Fruit fly (Drosophila melanogaster): ENCODE results near the gene BBIP1.

Gene BBIP1

DNA sequence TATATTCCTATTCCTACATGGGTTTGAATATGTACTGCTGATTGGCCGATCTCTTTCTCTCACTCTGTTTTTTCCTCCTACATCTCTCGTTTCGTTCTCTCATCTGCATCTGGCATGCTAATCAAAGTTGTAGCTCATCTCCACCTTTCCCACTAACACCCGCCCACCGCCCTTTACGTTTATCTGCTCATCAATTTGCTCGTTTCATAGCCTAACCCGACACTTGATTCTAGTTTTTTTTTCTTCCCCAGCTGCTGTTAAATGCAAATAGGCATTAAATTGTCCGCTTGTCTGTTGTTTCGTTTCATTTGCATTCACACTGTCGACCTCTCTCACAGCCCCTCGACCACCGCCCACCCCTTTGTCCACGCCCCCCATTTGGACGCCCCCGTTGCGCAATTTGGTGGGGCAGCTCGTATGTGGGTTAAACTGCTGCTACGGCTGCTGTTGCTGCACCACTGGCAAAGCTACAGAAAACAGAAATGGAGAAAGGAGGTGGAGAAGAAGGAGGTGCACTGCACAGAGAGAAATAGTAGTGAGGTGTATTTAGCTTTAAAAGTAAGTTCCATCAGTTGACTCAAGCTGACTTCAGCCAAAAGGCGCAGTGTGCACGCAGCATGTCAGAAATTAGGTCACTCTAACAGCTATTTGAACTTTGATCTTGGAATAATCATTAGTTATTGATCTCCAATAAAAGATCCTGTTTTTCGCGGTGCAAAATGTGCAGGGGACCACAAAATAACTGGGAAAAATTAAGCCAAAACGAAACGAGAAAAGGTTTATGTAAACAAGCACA lies 16.5 kb downstream of the BBIP1 start:
- peak; percentile 2 for TF ChIP-seq psq (GFP tag; optimal IDR thresholded peaks at IDR 0.05)
- no peak for TF ChIP-seq rgr (GFP tag; optimal IDR thresholded peaks at IDR 0.05)
- TF ChIP-seq foxo (GFP tag; optimal IDR thresholded peaks at IDR 0.05), result peak in 1 of 2 experiments; percentile 19
- no peak for TF ChIP-seq sage (GFP tag; optimal IDR thresholded peaks at IDR 0.05)

- TF ChIP-seq CG9705 (GFP tag; optimal IDR thresholded peaks at IDR 0.05) (no peak), lola (GFP tag; optimal IDR thresholded peaks at IDR 0.05) (no peak), woc (GFP tag; optimal IDR thresholded peaks at IDR 0.05) (no peak), Hnf4 (GFP tag; optimal IDR thresholded peaks at IDR 0.05) (no peak), Rel (GFP tag; optimal IDR thresholded peaks at IDR 0.05) (no peak), Rel (tag; optimal IDR thresholded peaks at IDR 0.05) (no peak), foxo (GFP tag; optimal IDR thresholded peaks at IDR 0.05) (no peak), sage (GFP tag; optimal IDR thresholded peaks at IDR 0.05) (no peak), Jra (GFP tag; optimal IDR thresholded peaks at IDR 0.05) (no peak)
Observed at dm6 chr3R:9422338-9422737, 18.2 kb downstream of the BBIP1 start.

- TF ChIP-seq Myc (optimal IDR thresholded peaks at IDR 0.05) (no peak), usp (GFP tag; optimal IDR thresholded peaks at IDR 0.05) (no peak), dl (GFP tag; optimal IDR thresholded peaks at IDR 0.05; ENCODE audit: insufficient read depth in 1 of 2, partially characterized antibody in 2 of 2) (no peak), HLH106 (tag; optimal IDR thresholded peaks at IDR 0.05) (no peak), Rel (GFP tag; optimal IDR thresholded peaks at IDR 0.05) (no peak), Rel (tag; optimal IDR thresholded peaks at IDR 0.05) (peak; percentile 31), Hr83 (GFP tag; optimal IDR thresholded peaks at IDR 0.05; ENCODE audit: poor library complexity, severe bottlenecking) (no peak), Dif (GFP tag; optimal IDR thresholded peaks at IDR 0.05; ENCODE audit: partially characterized antibody) (no peak)
Observed at dm6 chr3R:9424061-9424665, 20.0 kb downstream of the BBIP1 start.

DNA sequence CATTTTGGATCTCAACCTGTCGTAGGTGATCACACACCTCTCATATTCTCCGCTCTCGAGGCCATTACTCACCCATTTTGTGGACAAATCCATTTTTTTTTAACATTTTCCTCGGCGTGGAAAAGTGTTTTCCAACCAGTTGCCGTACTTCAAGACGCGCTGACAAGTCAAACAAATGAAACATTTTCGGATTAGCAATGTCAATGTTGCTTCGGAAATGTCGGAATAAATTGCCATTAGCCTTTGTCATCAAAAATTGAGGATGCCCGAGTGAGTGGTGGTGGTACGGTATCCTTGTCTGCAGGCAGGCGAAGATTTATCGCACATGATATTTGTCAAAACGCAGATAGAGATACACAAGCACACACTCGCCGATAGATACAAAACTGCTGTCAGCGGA lies 23.1 kb downstream of the BBIP1 start:
- TF ChIP-seq N (GFP tag; optimal IDR thresholded peaks at IDR 0.05) (no peak), CG32264 (GFP tag; optimal IDR thresholded peaks at IDR 0.05) (no peak), Jra (GFP tag; optimal IDR thresholded peaks at IDR 0.05) (no peak), sage (GFP tag; optimal IDR thresholded peaks at IDR 0.05) (no peak), Myc (optimal IDR thresholded peaks at IDR 0.05) (no peak), GATAd (GFP tag; optimal IDR thresholded peaks at IDR 0.05) (no peak), jim (GFP tag; optimal IDR thresholded peaks at IDR 0.05) (no peak), dmrt93B (GFP tag; optimal IDR thresholded peaks at IDR 0.05) (no peak), foxo (GFP tag; optimal IDR thresholded peaks at IDR 0.05) (no peak), Hnf4 (GFP tag; optimal IDR thresholded peaks at IDR 0.05) (no peak), Dif (GFP tag; optimal IDR thresholded peaks at IDR 0.05; ENCODE audit: partially characterized antibody) (no peak), sv (GFP tag; optimal IDR thresholded peaks at IDR 0.05) (no peak)

dm6 chr3R:9428189-9428699 lies 24.1 kb downstream of the BBIP1 start:
- TF ChIP-seq Rel (GFP tag; optimal IDR thresholded peaks at IDR 0.05) (peak; percentile 40), Rel (tag; optimal IDR thresholded peaks at IDR 0.05) (peak; percentile 18), Dif (GFP tag; optimal IDR thresholded peaks at IDR 0.05; ENCODE audit: partially characterized antibody) (peak; percentile 99), Myc (optimal IDR thresholded peaks at IDR 0.05) (no peak), h (GFP tag; optimal IDR thresholded peaks at IDR 0.05) (peak; percentile 67), Mio (GFP tag; optimal IDR thresholded peaks at IDR 0.05) (no peak), brk (GFP tag; optimal IDR thresholded peaks at IDR 0.05) (peak; percentile 28), tai (GFP tag; optimal IDR thresholded peaks at IDR 0.05) (no peak), CrebA (GFP tag; optimal IDR thresholded peaks at IDR 0.05; ENCODE audit: borderline replicate concordance) (peak; percentile 80), fru (GFP tag; optimal IDR thresholded peaks at IDR 0.05) (peak; percentile 51), Jra (GFP tag; optimal IDR thresholded peaks at IDR 0.05) (no peak), Hnf4 (GFP tag; optimal IDR thresholded peaks at IDR 0.05) (peak; percentile 42), br (GFP tag; optimal IDR thresholded peaks at IDR 0.05) (peak; percentile 24), CG32264 (GFP tag; optimal IDR thresholded peaks at IDR 0.05) (no peak), Dfd (GFP tag; optimal IDR thresholded peaks at IDR 0.05) (no peak), lola (GFP tag; optimal IDR thresholded peaks at IDR 0.05) (no peak), GATAd (GFP tag; optimal IDR thresholded peaks at IDR 0.05) (peak; percentile 2), OdsH (GFP tag; optimal IDR thresholded peaks at IDR 0.05) (peak; percentile 37), Hr83 (GFP tag; optimal IDR thresholded peaks at IDR 0.05; ENCODE audit: poor library complexity, severe bottlenecking) (peak; percentile 45), dl (GFP tag; optimal IDR thresholded peaks at IDR 0.05; ENCODE audit: insufficient read depth in 1 of 2, partially characterized antibody in 2 of 2) (peak; percentile 98 to 99), psq (GFP tag; optimal IDR thresholded peaks at IDR 0.05) (peak; percentile 88), rgr (GFP tag; optimal IDR thresholded peaks at IDR 0.05) (peak; percentile 44), sv (GFP tag; optimal IDR thresholded peaks at IDR 0.05) (no peak), Vsx2 (GFP tag; optimal IDR thresholded peaks at IDR 0.05; ENCODE audit: partially characterized antibody) (peak; percentile 96), Sp1 (GFP tag; optimal IDR thresholded peaks at IDR 0.05) (peak; percentile 21), foxo (GFP tag; optimal IDR thresholded peaks at IDR 0.05) (peak in 1 of 2 experiments; percentile 14)

All from whole organism, wandering third instar larva.